Worm (Caenorhabditis elegans) whole organism, young adult: ENCODE data around the gene let-716.

Experiments used
- B0019.2 ChIP-seq: fragments of 200-800 bp; sonication (Bioruptor generic); conservative IDR thresholded peaks from 2 replicates; pipeline ENCODE4 v1.3.6; 2022; ENCODE audit warnings: missing genetic modification reagents, missing genetic modification characterization, missing compliant biosample characterization
- B0261.1 ChIP-seq: sonication (generic microtip); optimal IDR thresholded peaks from 2 replicates; lab custom pipeline; 2016; ENCODE audit warnings: mild to moderate bottlenecking, missing genetic modification characterization, moderate library complexity, missing compliant biosample characterization
- C17E4.6 ChIP-seq: fragments of 200-800 bp; sonication (Bioruptor generic); IDR thresholded peaks from 2 replicates; pipeline ENCODE4 v1.3.6; 2022; ENCODE audit warnings: missing genetic modification reagents, missing genetic modification characterization, missing compliant biosample characterization
- D2030.7 ChIP-seq: fragments of 200-800 bp; sonication (Bioruptor generic); IDR thresholded peaks from 2 replicates; pipeline ENCODE4 v1.3.6; 2022; ENCODE audit warnings: missing genetic modification reagents, missing genetic modification characterization, missing compliant biosample characterization
- F22D6.2 ChIP-seq: sonication (generic microtip); optimal IDR thresholded peaks from 2 replicates; lab custom pipeline; 2016; ENCODE audit warnings: mild to moderate bottlenecking, missing genetic modification characterization, missing compliant biosample characterization
- F23B12.7 ChIP-seq: sonication (generic microtip); optimal IDR thresholded peaks from 2 replicates; lab custom pipeline; 2017; ENCODE audit warnings: missing genetic modification characterization, mild to moderate bottlenecking, missing compliant biosample characterization, antibody characterized with exemption, moderate library complexity; ENCODE audit not compliant: insufficient read depth
- K12H6.12 ChIP-seq: fragments of 200-800 bp; sonication (Bioruptor generic); optimal IDR thresholded peaks from 2 replicates; lab custom pipeline; 2018; ENCODE audit warnings: mild to moderate bottlenecking, missing genetic modification characterization, missing compliant biosample characterization
- T07F8.4 ChIP-seq: sonication (generic microtip); optimal IDR thresholded peaks from 2 replicates; lab custom pipeline; 2016; ENCODE audit warnings: mild to moderate bottlenecking, missing genetic modification characterization, moderate library complexity, missing compliant biosample characterization
- Y79H2A.3 ChIP-seq: fragments of 200-800 bp; sonication (Bioruptor generic); conservative IDR thresholded peaks from 2 replicates; pipeline ENCODE4 v1.3.6; 2022; ENCODE audit warnings: missing genetic modification reagents, missing genetic modification characterization, missing compliant biosample characterization
- ZK185.1 ChIP-seq: sonication (generic microtip); optimal IDR thresholded peaks from 2 replicates; lab custom pipeline; 2016; ENCODE audit warnings: mild to moderate bottlenecking, missing genetic modification characterization, missing compliant biosample characterization; ENCODE audit not compliant: poor library complexity, severe bottlenecking
- ama-1 ChIP-seq, 3 experiments: fragments of 150-350 bp in 1 of 3; sonication (generic microtip) in 2 of 3; optimal IDR thresholded peaks; 2 replicates each; lab custom pipeline; 2014 to 2018; ENCODE audit warnings: missing biosample characterization in 2 of 3, missing genetic modification characterization in 2 of 3, missing genetic modification reagents in 2 of 3
- aptf-2 ChIP-seq: fragments of 200-800 bp; sonication (Bioruptor generic); conservative IDR thresholded peaks from 2 replicates; pipeline ENCODE4 v1.3.6; 2022; ENCODE audit warnings: missing genetic modification reagents, missing genetic modification characterization, missing compliant biosample characterization
- aptf-3 ChIP-seq: fragments of 200-800 bp; sonication (Bioruptor generic); IDR thresholded peaks from 2 replicates; pipeline ENCODE4 v1.3.6; 2022; ENCODE audit warnings: missing genetic modification characterization, missing compliant biosample characterization
- athp-1 ChIP-seq: sonication (generic microtip); optimal IDR thresholded peaks from 2 replicates; lab custom pipeline; 2017; ENCODE audit warnings: mild to moderate bottlenecking, missing genetic modification characterization, missing compliant biosample characterization
- attf-3 ChIP-seq: fragments of 200-800 bp; sonication (Bioruptor generic); conservative IDR thresholded peaks from 2 replicates; pipeline ENCODE4 v1.3.6; 2022; ENCODE audit warnings: missing genetic modification reagents, missing genetic modification characterization, missing compliant biosample characterization
- attf-5 ChIP-seq: fragments of 200-800 bp; sonication (Bioruptor generic); optimal IDR thresholded peaks from 2 replicates; lab custom pipeline; 2018; ENCODE audit warnings: mild to moderate bottlenecking, missing genetic modification characterization, missing compliant biosample characterization
- bed-2 ChIP-seq: fragments of 200-800 bp; sonication (Bioruptor generic); IDR thresholded peaks from 2 replicates; pipeline ENCODE4 v1.3.6; 2022; ENCODE audit warnings: missing genetic modification reagents, missing genetic modification characterization, missing compliant biosample characterization
- ccch-3 ChIP-seq: fragments of 200-800 bp; sonication (Bioruptor generic); optimal IDR thresholded peaks from 2 replicates; lab custom pipeline; 2018; ENCODE audit warnings: mild to moderate bottlenecking, missing genetic modification characterization, missing compliant biosample characterization
- ceh-58 ChIP-seq: fragments of 200-800 bp; sonication (Bioruptor generic); IDR thresholded peaks from 2 replicates; pipeline ENCODE4 v1.3.6; 2022; ENCODE audit warnings: missing genetic modification characterization, missing compliant biosample characterization
- ceh-79 ChIP-seq: sonication (generic microtip); optimal IDR thresholded peaks from 2 replicates; lab custom pipeline; 2017; ENCODE audit warnings: mild to moderate bottlenecking, missing genetic modification characterization, missing compliant biosample characterization
- die-1 ChIP-seq: sonication (generic microtip); optimal IDR thresholded peaks from 2 replicates; lab custom pipeline; 2016; ENCODE audit warnings: missing genotype, mild to moderate bottlenecking, missing genetic modification characterization, missing compliant biosample characterization
- dpff-1 ChIP-seq: sonication (generic microtip); optimal IDR thresholded peaks from 2 replicates; lab custom pipeline; 2017; ENCODE audit warnings: mild to moderate bottlenecking, missing genetic modification characterization, missing compliant biosample characterization
- efl-1 ChIP-seq: fragments of 150-350 bp; optimal IDR thresholded peaks from 2 replicates; lab custom pipeline; 2014; ENCODE audit warnings: missing biosample characterization, missing genetic modification reagents, missing genetic modification characterization
- egl-18 ChIP-seq: fragments of 200-800 bp; sonication (Bioruptor generic); IDR thresholded peaks from 2 replicates; pipeline ENCODE4 v1.3.6; 2022; ENCODE audit warnings: missing genetic modification reagents, missing genetic modification characterization, missing compliant biosample characterization
- egl-44 ChIP-seq: fragments of 200-800 bp; sonication (Bioruptor generic); IDR thresholded peaks from 2 replicates; pipeline ENCODE4 v1.3.6; 2022; ENCODE audit warnings: missing genetic modification reagents, missing genetic modification characterization, missing compliant biosample characterization
- fkh-3 ChIP-seq: sonication (generic microtip); optimal IDR thresholded peaks from 2 replicates; lab custom pipeline; 2016; ENCODE audit warnings: mild to moderate bottlenecking, missing genetic modification characterization, missing compliant biosample characterization
- him-1 ChIP-seq: sonication (generic microtip); optimal IDR thresholded peaks from 2 replicates; lab custom pipeline; 2016; ENCODE audit warnings: missing genotype, missing genetic modification reagents, missing genetic modification characterization, missing compliant biosample characterization
- hlh-12 ChIP-seq: sonication (generic microtip); optimal IDR thresholded peaks from 2 replicates; lab custom pipeline; 2016; ENCODE audit warnings: missing genetic modification characterization, missing compliant biosample characterization
- hlh-26 ChIP-seq: fragments of 200-800 bp; sonication (Bioruptor generic); conservative IDR thresholded peaks from 2 replicates; pipeline ENCODE4 v1.3.6; 2022; ENCODE audit warnings: missing genetic modification reagents, missing genetic modification characterization, missing compliant biosample characterization
- hsf-1 ChIP-seq: fragments of 200-800 bp; sonication (Bioruptor generic); IDR thresholded peaks from 2 replicates; pipeline ENCODE4 v1.3.6; 2022; ENCODE audit warnings: missing genetic modification reagents, missing genetic modification characterization, missing compliant biosample characterization
- lin-35 ChIP-seq, 3 experiments: fragments of 150-350 bp in 2 of 3; sonication (generic microtip) in 1 of 3; optimal IDR thresholded peaks; 2 replicates each; lab custom pipeline; 2014 to 2018; ENCODE audit warnings: missing biosample characterization in 3 of 3, missing genetic modification characterization in 3 of 3, missing genetic modification reagents in 3 of 3
- lin-54 ChIP-seq: fragments of 200-800 bp; sonication (Bioruptor generic); optimal IDR thresholded peaks from 2 replicates; lab custom pipeline; 2018; ENCODE audit warnings: mild to moderate bottlenecking, missing genetic modification characterization, missing compliant biosample characterization
- lsl-1 ChIP-seq: fragments of 200-800 bp; sonication (Bioruptor generic); optimal IDR thresholded peaks from 2 replicates; lab custom pipeline; 2018; ENCODE audit warnings: mild to moderate bottlenecking, missing genetic modification characterization, moderate library complexity, missing compliant biosample characterization
- madf-10 ChIP-seq: sonication (generic microtip); optimal IDR thresholded peaks from 2 replicates; lab custom pipeline; 2016; ENCODE audit warnings: mild to moderate bottlenecking, missing genetic modification characterization, missing compliant biosample characterization
- madf-8 ChIP-seq: fragments of 200-800 bp; sonication (Bioruptor generic); conservative IDR thresholded peaks from 2 replicates; pipeline ENCODE4 v1.3.6; 2022; ENCODE audit warnings: missing genetic modification reagents, missing genetic modification characterization, missing compliant biosample characterization
- mes-4 ChIP-seq: sonication (generic microtip); optimal IDR thresholded peaks from 2 replicates; lab custom pipeline; 2016; ENCODE audit warnings: missing genotype, missing genetic modification characterization, missing compliant biosample characterization
- mxl-1 ChIP-seq: sonication (generic microtip); optimal IDR thresholded peaks from 2 replicates; lab custom pipeline; 2016; ENCODE audit warnings: missing genetic modification characterization, missing compliant biosample characterization
- rcor-1 ChIP-seq: fragments of 200-800 bp; sonication (Bioruptor generic); IDR thresholded peaks from 2 replicates; pipeline ENCODE4 v1.3.6; 2022; ENCODE audit warnings: missing genetic modification reagents, missing genetic modification characterization, missing compliant biosample characterization
- repo-1 ChIP-seq: sonication (generic microtip); optimal IDR thresholded peaks from 2 replicates; lab custom pipeline; 2017; ENCODE audit warnings: mild to moderate bottlenecking, missing genetic modification characterization, missing compliant biosample characterization
- snpc-1.1 ChIP-seq: sonication (generic microtip); optimal IDR thresholded peaks from 2 replicates; lab custom pipeline; 2017; ENCODE audit warnings: missing genetic modification characterization, mild to moderate bottlenecking, missing compliant biosample characterization, antibody characterized with exemption, moderate library complexity, missing genotype, missing genetic modification reagents; ENCODE audit not compliant: insufficient read depth
- snpc-1.3 ChIP-seq: sonication (generic microtip); optimal IDR thresholded peaks from 2 replicates; lab custom pipeline; 2017; ENCODE audit warnings: missing genetic modification characterization, mild to moderate bottlenecking, missing compliant biosample characterization, antibody characterized with exemption, moderate library complexity, missing genotype, missing genetic modification reagents; ENCODE audit not compliant: insufficient read depth
- tbp1 ChIP-seq: fragments of 200-800 bp; sonication (Bioruptor generic); optimal IDR thresholded peaks from 2 replicates; lab custom pipeline; 2018; ENCODE audit warnings: mild to moderate bottlenecking, missing genetic modification characterization, missing compliant biosample characterization
- tbx-9 ChIP-seq: sonication (generic microtip); optimal IDR thresholded peaks from 2 replicates; lab custom pipeline; 2016; ENCODE audit warnings: borderline replicate concordance, missing genetic modification characterization, inconsistent platforms, missing compliant biosample characterization
- tlf-1 ChIP-seq: fragments of 200-800 bp; sonication (Bioruptor generic); optimal IDR thresholded peaks from 2 replicates; lab custom pipeline; 2018; ENCODE audit warnings: mild to moderate bottlenecking, missing genetic modification characterization, missing compliant biosample characterization
- unc-130 ChIP-seq: sonication (generic microtip); optimal IDR thresholded peaks from 2 replicates; lab custom pipeline; 2016; ENCODE audit warnings: missing genetic modification reagents, missing genetic modification characterization, missing compliant biosample characterization
- unc-62 ChIP-seq: fragments of 150-350 bp; optimal IDR thresholded peaks from 2 replicates; lab custom pipeline; 2014; ENCODE audit warnings: missing biosample characterization, missing genetic modification reagents, missing genetic modification characterization
- zim-3 ChIP-seq: sonication (generic microtip); optimal IDR thresholded peaks from 2 replicates; lab custom pipeline; 2017; ENCODE audit warnings: mild to moderate bottlenecking, missing genetic modification characterization, moderate library complexity, missing compliant biosample characterization
- ztf-18 ChIP-seq: sonication (generic microtip); optimal IDR thresholded peaks from 2 replicates; lab custom pipeline; 2016; ENCODE audit warnings: missing genotype, mild to moderate bottlenecking, missing genetic modification characterization, missing compliant biosample characterization
- ztf-26 ChIP-seq: sonication (generic microtip); optimal IDR thresholded peaks from 2 replicates; lab custom pipeline; 2017; ENCODE audit warnings: missing genetic modification characterization, missing compliant biosample characterization

Gene let-716

ce11 chrIII:6344737-6345136, 38.6 kb upstream of the let-716 start (continued):
- TF ChIP-seq lsl-1 (GFP tag; lab: Kevin White, UChicago): peak; percentile 92
- TF ChIP-seq aptf-3: no peak
- TF ChIP-seq ceh-58 (GFP tag; lab: Robert Waterston, UW): no peak
- TF ChIP-seq ZK185.1 (tag; lab: Kevin White, UChicago): peak; percentile 71
- TF ChIP-seq egl-18 (GFP tag; lab: Robert Waterston, UW): no peak
- TF ChIP-seq Y79H2A.3 (GFP tag; lab: Robert Waterston, UW): no peak
- peak; percentile 38 for TF ChIP-seq ztf-18
- TF ChIP-seq aptf-2 (GFP tag; lab: Robert Waterston, UW): no peak
- peak; percentile 76 for TF ChIP-seq attf-5 (GFP tag; lab: Kevin White, UChicago)
- no peak for TF ChIP-seq unc-62 (GFP tag; lab: Kevin White, UChicago)
- TF ChIP-seq tbp1 (GFP tag; lab: Kevin White, UChicago): peak; percentile 57
- TF ChIP-seq bed-2: no peak
- peak; percentile 58 for TF ChIP-seq attf-3 (GFP tag; lab: Robert Waterston, UW)
- peak; percentile 63 for TF ChIP-seq repo-1
- TF ChIP-seq hlh-12: no peak
- TF ChIP-seq mxl-1 (tag; lab: Kevin White, UChicago): no peak
- TF ChIP-seq madf-10 (tag; lab: Kevin White, UChicago): peak; percentile 37
- peak; percentile 70 for TF ChIP-seq lin-54 (GFP tag; lab: Kevin White, UChicago)
- no peak for TF ChIP-seq ceh-79 (tag; lab: Kevin White, UChicago)
- peak; percentile 54 for TF ChIP-seq efl-1 (GFP tag; lab: Kevin White, UChicago)
- peak; percentile 57 for TF ChIP-seq B0019.2 (GFP tag; lab: Robert Waterston, UW)
- peak in 1 of 3 experiments; percentile 56 for TF ChIP-seq lin-35 (GFP tag; optimal IDR thresholded peaks at IDR 0.05; lab: Kevin White, UChicago)
- peak; percentile 69 for TF ChIP-seq athp-1 (tag; lab: Kevin White, UChicago)
- TF ChIP-seq tbx-9 (tag; lab: Kevin White, UChicago): no peak
- no peak for TF ChIP-seq zim-3 (tag; lab: Kevin White, UChicago)
- TF ChIP-seq tlf-1 (GFP tag; lab: Kevin White, UChicago): peak; percentile 54
- TF ChIP-seq madf-8 (GFP tag; lab: Robert Waterston, UW): no peak; the same call in 1 of the 2 replicates
- TF ChIP-seq him-1 (tag; lab: Kevin White, UChicago): peak; percentile 26
- peak; percentile 85 for TF ChIP-seq D2030.7 (GFP tag; lab: Robert Waterston, UW)
- TF ChIP-seq C17E4.6 (GFP tag; lab: Robert Waterston, UW): 0 out of 2 replicates have a peak, but pooled peaks have one; percentile 8
- no peak for TF ChIP-seq mes-4 (tag; lab: Kevin White, UChicago)
- TF ChIP-seq fkh-3 (tag; lab: Kevin White, UChicago): no peak
- no peak for TF ChIP-seq ama-1 (optimal IDR thresholded peaks at IDR 0.05; lab: Kevin White, UChicago)
- TF ChIP-seq ama-1 (GFP tag; optimal IDR thresholded peaks at IDR 0.05; lab: Kevin White, UChicago): no peak
- no peak for TF ChIP-seq T07F8.4 (tag; lab: Kevin White, UChicago)
- no peak for TF ChIP-seq snpc-1.1 (tag; lab: Kevin White, UChicago)
- no peak for TF ChIP-seq F22D6.2 (tag; lab: Kevin White, UChicago)
- TF ChIP-seq rcor-1 (GFP tag; lab: Robert Waterston, UW): peak; percentile 73
- TF ChIP-seq dpff-1 (tag; lab: Kevin White, UChicago): no peak
- TF ChIP-seq hlh-26: no peak
- no peak for TF ChIP-seq ccch-3
- TF ChIP-seq B0261.1 (tag; lab: Kevin White, UChicago): no peak
- no peak for TF ChIP-seq snpc-1.3
- peak; percentile 41 for TF ChIP-seq F23B12.7 (tag; lab: Kevin White, UChicago)
- peak; percentile 47; the same call in 1 of the 2 replicates for TF ChIP-seq hsf-1 (GFP tag; lab: Robert Waterston, UW)
- TF ChIP-seq K12H6.12 (tag; lab: Kevin White, UChicago): peak; percentile 80
- no peak for TF ChIP-seq die-1 (tag; lab: Kevin White, UChicago)
- no peak for TF ChIP-seq unc-130 (GFP tag; lab: Kevin White, UChicago)
- peak; percentile 13 for TF ChIP-seq ztf-26 (tag; lab: Kevin White, UChicago)
- no peak for TF ChIP-seq egl-44 (GFP tag; lab: Robert Waterston, UW)
